Fruit fly (Drosophila melanogaster): ENCODE results near the gene CecC.

The CecC gene

dm6 chr3R:30203104-30203986, 12.9 kb upstream of the CecC start (continued):
- peak; percentile 90 for TF ChIP-seq CG12659 (GFP tag; optimal IDR thresholded peaks at IDR 0.05)
- peak; percentile 94 for TF ChIP-seq CG2712 (tag; optimal IDR thresholded peaks at IDR 0.05)
- TF ChIP-seq H15 (GFP tag; IDR thresholded peaks at IDR 0.05): peak; percentile 79; the same call in 2 of the 3 replicates
- peak; percentile 91 for TF ChIP-seq CG10267 (tag; optimal IDR thresholded peaks at IDR 0.05)
- peak; percentile 96 for TF ChIP-seq gem (tag; optimal IDR thresholded peaks at IDR 0.05)
- peak; percentile 97 for TF ChIP-seq CG33213 (GFP tag; optimal IDR thresholded peaks at IDR 0.05)
- peak; percentile 98 for TF ChIP-seq Fer1 (GFP tag; optimal IDR thresholded peaks at IDR 0.05)
- TF ChIP-seq chm (GFP tag; IDR thresholded peaks at IDR 0.05): peak; percentile 52; the same call in 1 of the 2 replicates
- TF ChIP-seq eyg (GFP tag; optimal IDR thresholded peaks at IDR 0.05): peak; percentile 97
- peak; percentile 77 for TF ChIP-seq Jarid2 (GFP tag; optimal IDR thresholded peaks at IDR 0.05)
- TF ChIP-seq CG12236 (GFP tag; optimal IDR thresholded peaks at IDR 0.05): peak; percentile 82
- peak; percentile 96 for TF ChIP-seq CHES-1-like (GFP tag; optimal IDR thresholded peaks at IDR 0.05)
- TF ChIP-seq CG16779 (GFP tag; IDR thresholded peaks at IDR 0.05): peak; percentile 90
- TF ChIP-seq eve (GFP tag; optimal IDR thresholded peaks at IDR 0.05): no peak
- TF ChIP-seq CG32772 (GFP tag; IDR thresholded peaks at IDR 0.05): peak; percentile 94
- peak; percentile 94 for TF ChIP-seq sob (GFP tag; IDR thresholded peaks at IDR 0.05)
- TF ChIP-seq tgo (GFP tag; IDR thresholded peaks at IDR 0.05): peak; percentile 92
- TF ChIP-seq CG4820 (GFP tag; optimal IDR thresholded peaks at IDR 0.05): peak; percentile 97
- TF ChIP-seq Scr (GFP tag; IDR thresholded peaks at IDR 0.05; ENCODE audit: partially characterized antibody): 0 out of 2 replicates have a peak, but pooled peaks have one; percentile 24
- peak; percentile 97 for TF ChIP-seq NK7.1 (GFP tag; optimal IDR thresholded peaks at IDR 0.05)
- peak; percentile 84 for TF ChIP-seq CG9437 (GFP tag; optimal IDR thresholded peaks at IDR 0.05)
- peak; percentile 97 for TF ChIP-seq pnt (GFP tag; optimal IDR thresholded peaks at IDR 0.05)
- peak; percentile 97 for TF ChIP-seq Meics (GFP tag; optimal IDR thresholded peaks at IDR 0.05)
- peak; percentile 88 for TF ChIP-seq CkIIα-i1 (GFP tag; IDR thresholded peaks at IDR 0.05)
- TF ChIP-seq CG2129 (GFP tag; IDR thresholded peaks at IDR 0.05; ENCODE audit: partially characterized antibody): no peak
- peak; percentile 97 for TF ChIP-seq esg (GFP tag; conservative IDR thresholded peaks at IDR 0.05)
- TF ChIP-seq CG6272 (GFP tag; IDR thresholded peaks at IDR 0.05): peak; percentile 84
- no peak for TF ChIP-seq Dfd (GFP tag; optimal IDR thresholded peaks at IDR 0.05)
- TF ChIP-seq zfh1 (GFP tag; IDR thresholded peaks at IDR 0.05): peak; percentile 88
- peak; percentile 95 for TF ChIP-seq crc (GFP tag; optimal IDR thresholded peaks at IDR 0.05)
- peak; percentile 97 for TF ChIP-seq dmrt99B (tag; optimal IDR thresholded peaks at IDR 0.05)
- TF ChIP-seq CG42726 (GFP tag; IDR thresholded peaks at IDR 0.05; ENCODE audit: partially characterized antibody): no peak
- TF ChIP-seq twi (tag; optimal IDR thresholded peaks at IDR 0.05): peak; percentile 68
- peak; percentile 90 for TF ChIP-seq sug (tag; optimal IDR thresholded peaks at IDR 0.05)
- peak; percentile 83 for TF ChIP-seq CG17612 (GFP tag; IDR thresholded peaks at IDR 0.05)
- peak; percentile 98 for TF ChIP-seq mam (GFP tag; optimal IDR thresholded peaks at IDR 0.05)
- peak; percentile 62; the same call in 2 of the 3 replicates for TF ChIP-seq CG6175 (GFP tag; IDR thresholded peaks at IDR 0.05)
- peak; percentile 96 for TF ChIP-seq CG12104 (GFP tag; optimal IDR thresholded peaks at IDR 0.05)
- TF ChIP-seq Kr (GFP tag; optimal IDR thresholded peaks at IDR 0.05): peak; percentile 62
- TF ChIP-seq ham (GFP tag; IDR thresholded peaks at IDR 0.05): peak; percentile 74
- peak; percentile 77 for TF ChIP-seq CG13123 (GFP tag; optimal IDR thresholded peaks at IDR 0.05)
- TF ChIP-seq CG2202 (tag; optimal IDR thresholded peaks at IDR 0.05): peak; percentile 81
- peak; percentile 96 for TF ChIP-seq lmd (GFP tag; IDR thresholded peaks at IDR 0.05)
- peak; percentile 84 for TF ChIP-seq CG8359 (GFP tag; optimal IDR thresholded peaks at IDR 0.05; ENCODE audit: borderline replicate concordance)
- peak; percentile 91 for TF ChIP-seq CG32532 (GFP tag; IDR thresholded peaks at IDR 0.05)
- peak; percentile 18; the same call in 1 of the 2 replicates for TF ChIP-seq CG4360 (GFP tag; IDR thresholded peaks at IDR 0.05)
- no peak for TF ChIP-seq hb (GFP tag; IDR thresholded peaks at IDR 0.05; ENCODE audit: partially characterized antibody)
- peak; percentile 86 for TF ChIP-seq CG14667 (GFP tag; IDR thresholded peaks at IDR 0.05)
- peak; percentile 97 for TF ChIP-seq scrt (GFP tag; optimal IDR thresholded peaks at IDR 0.05)

All from whole organism, embryonic.